Fruit fly (Drosophila melanogaster): Measurements from ENCODE around the gene Nfs1.

The Nfs1 gene

DNA sequence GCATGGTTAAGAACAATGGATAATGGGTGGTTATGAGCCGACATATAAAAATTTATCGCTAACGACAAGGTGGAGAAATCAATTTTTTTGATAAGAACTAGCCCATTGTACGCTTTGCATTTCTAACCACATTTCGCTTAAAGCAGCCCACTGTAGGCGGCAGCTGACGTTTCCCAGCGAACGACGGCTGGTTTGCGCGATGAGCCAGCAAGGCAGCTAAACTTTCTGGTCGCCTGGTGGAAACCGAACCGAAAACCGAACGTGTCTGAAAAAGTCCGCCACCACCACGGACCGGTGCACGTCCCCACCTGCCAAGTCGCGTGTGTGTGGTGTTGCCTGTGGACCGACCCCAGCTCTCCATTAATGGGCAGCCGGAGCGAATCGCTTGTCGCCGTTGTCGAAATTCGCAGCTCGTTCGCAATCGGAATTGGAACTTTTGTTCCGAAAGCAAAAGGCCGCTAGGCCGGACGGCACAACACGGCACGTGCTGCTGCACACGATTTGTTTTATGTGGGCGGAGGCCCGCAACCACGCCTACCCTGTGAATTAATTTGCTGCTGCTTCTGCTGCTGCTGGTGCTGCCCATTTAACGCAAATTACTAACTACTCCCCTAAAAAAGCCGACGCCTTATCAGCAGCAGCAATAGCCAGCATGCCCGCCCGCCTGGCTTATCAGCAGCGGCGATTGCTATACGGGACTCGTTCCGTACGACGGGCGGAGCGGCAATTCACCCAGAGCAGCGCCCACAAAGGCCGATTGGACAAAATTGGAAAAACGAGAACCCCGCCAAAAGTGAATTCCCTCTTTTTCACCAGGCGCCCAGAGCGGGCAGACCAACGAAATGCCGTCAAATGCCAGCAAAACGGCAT is 3.7 kb downstream of the Nfs1 start (continued):
- TF ChIP-seq CG2678 (tag; optimal IDR thresholded peaks at IDR 0.05) (peak; percentile 49), Kr (GFP tag; optimal IDR thresholded peaks at IDR 0.05) (peak; percentile 13), CG12071 (GFP tag; optimal IDR thresholded peaks at IDR 0.05) (peak; percentile 16), CG11560 (tag; IDR thresholded peaks at IDR 0.05) (no peak), CG10462 (GFP tag; optimal IDR thresholded peaks at IDR 0.05) (peak; percentile 4), CG9437 (GFP tag; optimal IDR thresholded peaks at IDR 0.05) (peak; percentile 32), CG6854 (GFP tag; optimal IDR thresholded peaks at IDR 0.05) (peak; percentile 11), CG11723 (GFP tag; optimal IDR thresholded peaks at IDR 0.05) (no peak), CG15479 (GFP tag; optimal IDR thresholded peaks at IDR 0.05) (peak; percentile 93), CG17359 (tag; optimal IDR thresholded peaks at IDR 0.05) (peak; percentile 19), odd (GFP tag; optimal IDR thresholded peaks at IDR 0.05) (peak; percentile 52), fd96Cb (tag; optimal IDR thresholded peaks at IDR 0.05) (peak; percentile 18), Hsf (GFP tag; optimal IDR thresholded peaks at IDR 0.05) (peak; percentile 11), Optix (GFP tag; IDR thresholded peaks at IDR 0.05) (no peak), CG5180 (GFP tag; optimal IDR thresholded peaks at IDR 0.05) (peak; percentile 91), Oaz (GFP tag; IDR thresholded peaks at IDR 0.05) (no peak), dm (GFP tag; optimal IDR thresholded peaks at IDR 0.05) (no peak), prd (optimal IDR thresholded peaks at IDR 0.05) (no peak), prd (GFP tag; IDR thresholded peaks at IDR 0.05) (no peak), Elba2 (GFP tag; optimal IDR thresholded peaks at IDR 0.05) (peak; percentile 16), CG10654 (GFP tag; optimal IDR thresholded peaks at IDR 0.05) (peak; percentile 31), CG14050 (GFP tag; IDR thresholded peaks at IDR 0.05) (no peak), schlank (tag; optimal IDR thresholded peaks at IDR 0.05) (peak; percentile 8), Ets65A (GFP tag) (peak; percentile 4), CG17568 (GFP tag; optimal IDR thresholded peaks at IDR 0.05) (peak; percentile 60), CG2120 (GFP tag; optimal IDR thresholded peaks at IDR 0.05) (peak; percentile 48), HHEX (GFP tag; optimal IDR thresholded peaks at IDR 0.05) (peak; percentile 25), CG11695 (GFP tag; IDR thresholded peaks at IDR 0.05) (no peak), CG18619 (GFP tag; optimal IDR thresholded peaks at IDR 0.05) (no peak), PHDP (tag; optimal IDR thresholded peaks at IDR 0.05) (peak; percentile 8), pzg (GFP tag; optimal IDR thresholded peaks at IDR 0.05) (peak; percentile 25), Fer3 (tag; optimal IDR thresholded peaks at IDR 0.05) (peak; percentile 43), CG13894 (tag; optimal IDR thresholded peaks at IDR 0.05) (peak; percentile 60), CG4854 (GFP tag; optimal IDR thresholded peaks at IDR 0.05) (no peak), Chrac-16 (GFP tag; optimal IDR thresholded peaks at IDR 0.05) (peak; percentile 16), CG7556 (GFP tag; optimal IDR thresholded peaks at IDR 0.05) (peak; percentile 3), hkb (optimal IDR thresholded peaks at IDR 0.05) (no peak), hkb (GFP tag; IDR thresholded peaks at IDR 0.05) (no peak), gem (tag; optimal IDR thresholded peaks at IDR 0.05) (peak; percentile 65), CG15696 (tag; optimal IDR thresholded peaks at IDR 0.05) (peak; percentile 30), abd-A (tag; optimal IDR thresholded peaks at IDR 0.05) (peak; percentile 100), mirr (GFP tag; optimal IDR thresholded peaks at IDR 0.05) (peak; percentile 82), insv (GFP tag; optimal IDR thresholded peaks at IDR 0.05) (peak in 1 of 2 experiments; percentile 79), Dref (GFP tag; IDR thresholded peaks at IDR 0.05) (no peak), NfI (GFP tag; optimal IDR thresholded peaks at IDR 0.05) (peak; percentile 59), cwo (GFP tag; optimal IDR thresholded peaks at IDR 0.05) (peak; percentile 100), CG14014 (GFP tag; IDR thresholded peaks at IDR 0.05) (no peak), Deaf1 (tag; optimal IDR thresholded peaks at IDR 0.05) (peak; percentile 94), lilli (GFP tag; optimal IDR thresholded peaks at IDR 0.05) (peak; percentile 55)

Data from whole organism, embryonic.